Fruit fly (Drosophila melanogaster) Kc167 (cell line): Measurements from ENCODE around the gene CG33700.

Experiments
- Myc ChIP-seq: fragments of >200 bp; optimal IDR thresholded peaks from 2 replicates; lab custom pipeline; 2017; ENCODE audit warnings: missing external identifiers
- Sin3A ChIP-seq: fragments of >200 bp; optimal IDR thresholded peaks from 2 replicates; lab custom pipeline; 2018; ENCODE audit warnings: missing external identifiers
- psq ChIP-seq: fragments of >200 bp; optimal IDR thresholded peaks from 2 replicates; lab custom pipeline; 2017; ENCODE audit warnings: missing external identifiers

- TF ChIP-seq psq (lab: Kevin White, UChicago) (no peak), Myc (lab: Kevin White, UChicago) (no peak), Sin3A (no peak)
Observed at dm6 chr3L:9467267-9467666, 58.1 kb downstream of the CG33700 start.
